Worm (Caenorhabditis elegans): ENCODE results near the gene oig-3.

DNA sequence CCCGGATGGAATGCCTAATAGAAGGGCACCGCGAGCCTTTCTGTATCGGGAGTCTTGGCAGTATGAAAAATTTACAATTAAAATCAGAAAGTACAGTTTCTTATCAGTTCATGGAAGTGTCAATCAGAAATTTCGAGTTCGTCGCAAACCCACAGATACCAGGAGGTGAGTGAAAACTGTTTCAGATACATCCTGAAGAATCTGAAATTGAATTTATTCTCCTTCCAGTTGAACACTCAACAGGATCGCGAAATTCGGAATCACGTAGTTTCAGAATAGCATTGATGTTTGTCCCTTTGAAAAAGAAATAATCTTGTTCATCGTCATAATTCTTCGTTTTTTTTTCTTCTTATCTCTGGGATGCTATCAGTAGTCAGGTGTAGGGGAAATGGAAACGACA is 13.3 kb upstream of the oig-3 start, which contains the start of gene fbxa-147:
- TF ChIP-seq unc-39 (tag; optimal IDR thresholded peaks at IDR 0.05) (no peak), ZK546.5 (tag; optimal IDR thresholded peaks at IDR 0.05) (no peak), crh-2 (tag; optimal IDR thresholded peaks at IDR 0.05) (no peak), ama-1 (optimal IDR thresholded peaks at IDR 0.05) (no peak), zag-1 (tag; optimal IDR thresholded peaks at IDR 0.05) (no peak), ceh-16 (tag; optimal IDR thresholded peaks at IDR 0.05) (no peak), ztf-11 (tag; optimal IDR thresholded peaks at IDR 0.05) (no peak), lin-39 (tag; optimal IDR thresholded peaks at IDR 0.05) (no peak), mdl-1 (tag; optimal IDR thresholded peaks at IDR 0.05) (no peak), nhr-21 (tag; optimal IDR thresholded peaks at IDR 0.05) (no peak), egl-27 (tag; optimal IDR thresholded peaks at IDR 0.05) (no peak), aly-2 (tag; optimal IDR thresholded peaks at IDR 0.05) (no peak)
